Worm (Caenorhabditis elegans) whole organism, late embryonic: ENCODE measurements around the gene R52.5.

Source experiments
- ceh-48 ChIP-seq: sonication (generic microtip); optimal IDR thresholded peaks from 2 replicates; lab custom pipeline; 2016; ENCODE audit warnings: missing genetic modification characterization, inconsistent platforms, missing compliant biosample characterization
- ceh-9 ChIP-seq: sonication (generic microtip); optimal IDR thresholded peaks from 2 replicates; lab custom pipeline; 2016; ENCODE audit warnings: mild to moderate bottlenecking, missing genetic modification characterization, inconsistent platforms, missing compliant biosample characterization
- eyg-1 ChIP-seq: sonication (generic microtip); optimal IDR thresholded peaks from 2 replicates; lab custom pipeline; 2016; ENCODE audit warnings: missing genotype, missing genetic modification characterization, missing compliant biosample characterization
- hlh-30 ChIP-seq: sonication (generic microtip); optimal IDR thresholded peaks from 2 replicates; lab custom pipeline; 2017; ENCODE audit warnings: antibody characterized with exemption, missing genetic modification characterization, missing compliant biosample characterization; ENCODE audit not compliant: insufficient read depth
- nhr-232 ChIP-seq: sonication (generic microtip); optimal IDR thresholded peaks from 2 replicates; lab custom pipeline; 2016; ENCODE audit warnings: missing genetic modification characterization, missing compliant biosample characterization
- npax-4 ChIP-seq: sonication (generic microtip); optimal IDR thresholded peaks from 2 replicates; lab custom pipeline; 2016; ENCODE audit warnings: missing genetic modification characterization, missing compliant biosample characterization
- pax-1 ChIP-seq: fragments of 150-350 bp; optimal IDR thresholded peaks from 2 replicates; lab custom pipeline; 2014; ENCODE audit warnings: missing biosample characterization, missing genetic modification characterization

ce11 chrII:2075513-2075912 is 34.3 kb downstream of the R52.5 start, which contains the start of gene F07E5.8:
- TF ChIP-seq eyg-1 (tag; lab: Kevin White, UChicago) (no peak), hlh-30 (tag; lab: Kevin White, UChicago) (no peak), ceh-9 (no peak), pax-1 (tag; lab: Kevin White, UChicago) (no peak), ceh-48 (no peak), nhr-232 (tag; lab: Kevin White, UChicago) (no peak), npax-4 (no peak)
